Fruit fly (Drosophila melanogaster) Kc167 (cell line): Measurements from ENCODE around the gene REG.

ENCODE experiments used
- Myc ChIP-seq: fragments of >200 bp; optimal IDR thresholded peaks from 2 replicates; lab custom pipeline; 2017; ENCODE audit warnings: missing external identifiers
- Sin3A ChIP-seq: fragments of >200 bp; optimal IDR thresholded peaks from 2 replicates; lab custom pipeline; 2018; ENCODE audit warnings: missing external identifiers
- h ChIP-seq: fragments of >200 bp; optimal IDR thresholded peaks from 3 replicates; lab custom pipeline; 2018; ENCODE audit warnings: missing external identifiers
- insv ChIP-seq: fragments of >200 bp; optimal IDR thresholded peaks from 3 replicates; lab custom pipeline; 2018; ENCODE audit warnings: missing external identifiers
- psq ChIP-seq: fragments of >200 bp; optimal IDR thresholded peaks from 2 replicates; lab custom pipeline; 2017; ENCODE audit warnings: missing external identifiers
- ttk ChIP-seq: sonication (Bioruptor generic); optimal IDR thresholded peaks from 2 replicates; lab custom pipeline; 2017; ENCODE audit warnings: missing external identifiers

DNA sequence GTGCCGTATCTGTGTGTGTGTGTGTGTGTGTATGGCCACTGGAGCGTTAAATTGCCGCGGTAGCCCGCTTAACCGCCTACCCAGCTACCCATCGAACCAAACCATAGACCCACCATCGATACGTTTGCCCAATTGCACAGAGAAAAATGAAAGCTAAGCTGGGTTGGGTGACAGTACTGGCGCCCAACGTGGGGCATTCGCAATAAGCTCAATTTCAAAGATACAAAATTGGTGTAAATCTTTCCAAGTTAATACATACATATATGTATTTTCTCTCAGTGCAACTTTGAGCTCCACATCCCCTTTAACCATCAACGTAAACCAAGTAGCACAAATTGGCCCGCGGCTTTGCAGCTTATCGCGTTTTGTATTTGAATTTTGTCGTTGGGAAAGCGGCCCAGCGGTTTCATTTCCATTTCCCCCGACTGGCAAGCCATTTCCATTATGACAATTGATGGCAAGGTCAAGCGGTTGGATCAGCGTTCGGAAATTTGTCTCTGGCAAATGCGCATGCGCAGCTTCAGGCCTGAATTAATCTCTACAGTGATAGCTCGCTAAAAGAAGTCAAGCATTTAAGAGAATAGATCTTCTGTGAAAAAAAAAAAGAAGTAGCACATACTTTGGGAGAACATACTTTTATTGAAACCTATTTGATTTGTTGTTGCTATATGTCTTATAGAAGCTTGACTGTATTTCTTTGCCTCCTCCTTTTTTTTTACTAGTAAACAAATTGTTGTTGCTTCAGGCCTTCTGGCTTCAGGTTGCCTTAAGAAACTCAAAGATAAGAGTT lies 20.5 kb downstream of the REG start:
- TF ChIP-seq Sin3A (no peak), psq (lab: Kevin White, UChicago) (no peak), ttk (lab: Kevin White, UChicago) (no peak), Myc (lab: Kevin White, UChicago) (no peak), h (lab: Kevin White, UChicago) (no peak), insv (lab: Kevin White, UChicago) (no peak)
